Fruit fly (Drosophila melanogaster): Measurements from ENCODE around the gene RluA-2.

RluA-2 gene

DNA sequence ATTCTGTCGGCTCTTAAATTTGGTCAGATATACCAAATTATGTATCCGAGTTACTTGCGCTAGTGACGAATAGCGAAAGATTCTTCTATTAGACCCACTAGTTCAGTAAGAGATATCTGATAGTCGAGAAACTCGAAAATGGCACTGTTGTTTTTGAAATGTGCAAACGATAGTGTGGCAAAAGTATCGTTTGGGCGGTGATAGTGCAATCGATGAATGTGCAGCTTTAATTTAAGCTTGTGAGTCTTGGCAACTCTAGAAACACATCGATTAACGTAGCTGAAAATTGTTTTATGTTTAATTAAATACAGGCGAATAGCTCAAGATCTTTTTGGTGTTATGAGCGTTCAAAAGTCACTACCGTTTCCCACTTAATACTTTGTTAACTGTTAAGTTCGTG, 39.6 kb upstream of the RluA-2 start, which contains the start of gene STUB1 (continued):
- TF ChIP-seq onecut (GFP tag; IDR thresholded peaks at IDR 0.05) (peak; percentile 51), BEAF-32 (GFP tag; optimal IDR thresholded peaks at IDR 0.05) (peak; percentile 94), CG2116 (GFP tag; optimal IDR thresholded peaks at IDR 0.05) (peak; percentile 65), Dfd (GFP tag; optimal IDR thresholded peaks at IDR 0.05) (no peak), CG15514 (GFP tag; optimal IDR thresholded peaks at IDR 0.05) (peak; percentile 67), CG3407 (GFP tag; optimal IDR thresholded peaks at IDR 0.05) (no peak), tgo (GFP tag; IDR thresholded peaks at IDR 0.05) (no peak), dpn (GFP tag; optimal IDR thresholded peaks at IDR 0.05) (peak in 1 of 2 experiments; percentile 14), pzg (GFP tag; optimal IDR thresholded peaks at IDR 0.05) (peak; percentile 90), unc-4 (GFP tag; IDR thresholded peaks at IDR 0.05; ENCODE audit: partially characterized antibody) (peak; percentile 96), Fer1 (GFP tag; optimal IDR thresholded peaks at IDR 0.05) (peak; percentile 26), crp (GFP tag; optimal IDR thresholded peaks at IDR 0.05) (no peak), eve (GFP tag; optimal IDR thresholded peaks at IDR 0.05) (no peak), CG7963 (GFP tag; IDR thresholded peaks at IDR 0.05; ENCODE audit: partially characterized antibody) (peak; percentile 99), CG9876 (GFP tag; optimal IDR thresholded peaks at IDR 0.05) (no peak), CG17186 (GFP tag; optimal IDR thresholded peaks at IDR 0.05) (peak; percentile 63), Bgb (GFP tag; IDR thresholded peaks at IDR 0.05; ENCODE audit: partially characterized antibody) (peak; percentile 100), CG16813 (GFP tag; IDR thresholded peaks at IDR 0.05; ENCODE audit: partially characterized antibody) (peak; percentile 93), Mad (GFP tag; optimal IDR thresholded peaks at IDR 0.05) (no peak), hb (GFP tag; IDR thresholded peaks at IDR 0.05; ENCODE audit: partially characterized antibody) (peak; percentile 99), CG13624 (GFP tag; optimal IDR thresholded peaks at IDR 0.05) (peak; percentile 52), BtbVII (GFP tag; optimal IDR thresholded peaks at IDR 0.05) (no peak), CG11723 (GFP tag; optimal IDR thresholded peaks at IDR 0.05) (no peak), CG14860 (GFP tag; IDR thresholded peaks at IDR 0.05; ENCODE audit: partially characterized antibody) (peak; percentile 99), tna (GFP tag; IDR thresholded peaks at IDR 0.05; ENCODE audit: partially characterized antibody) (peak; percentile 97), Xbp1 (GFP tag; optimal IDR thresholded peaks at IDR 0.05) (peak; percentile 16), gcm (GFP tag; optimal IDR thresholded peaks at IDR 0.05) (no peak), inv (GFP tag; IDR thresholded peaks at IDR 0.05; ENCODE audit: partially characterized antibody) (peak; percentile 99), CG3847 (GFP tag; IDR thresholded peaks at IDR 0.05) (peak; percentile 57), Chrac-16 (GFP tag; optimal IDR thresholded peaks at IDR 0.05) (peak; percentile 22), knrl (GFP tag; IDR thresholded peaks at IDR 0.05; ENCODE audit: partially characterized antibody) (peak; percentile 97), nmo (GFP tag; optimal IDR thresholded peaks at IDR 0.05) (peak; percentile 9), HLH54F (GFP tag; optimal IDR thresholded peaks at IDR 0.05) (peak; percentile 13), ase (GFP tag; IDR thresholded peaks at IDR 0.05) (no peak), zfh2 (GFP tag; optimal IDR thresholded peaks at IDR 0.05) (peak; percentile 57), zf30C (GFP tag; optimal IDR thresholded peaks at IDR 0.05) (no peak), Antp (GFP tag; optimal IDR thresholded peaks at IDR 0.05) (peak; percentile 55), CG11093 (GFP tag; IDR thresholded peaks at IDR 0.05) (no peak), Dad (GFP tag; optimal IDR thresholded peaks at IDR 0.05) (peak; percentile 8), Sox102F (GFP tag; optimal IDR thresholded peaks at IDR 0.05) (no peak), sug (tag; optimal IDR thresholded peaks at IDR 0.05) (peak; percentile 35), trh (GFP tag; optimal IDR thresholded peaks at IDR 0.05) (no peak), zen2 (GFP tag; IDR thresholded peaks at IDR 0.05; ENCODE audit: partially characterized antibody) (peak; percentile 99), Sry-δ (GFP tag; optimal IDR thresholded peaks at IDR 0.05) (peak; percentile 89), HmgZ (tag; optimal IDR thresholded peaks at IDR 0.05) (peak; percentile 77), nerfin-2 (GFP tag; IDR thresholded peaks at IDR 0.05; ENCODE audit: partially characterized antibody) (peak; percentile 97), Ravus (GFP tag; IDR thresholded peaks at IDR 0.05) (no peak), CG12391 (tag; optimal IDR thresholded peaks at IDR 0.05) (no peak), CG34376 (GFP tag; optimal IDR thresholded peaks at IDR 0.05) (peak; percentile 7)
